Fruit fly (Drosophila melanogaster): ENCODE measurements around the gene OtopLa.

dm6 chrX:5695958-5696357, 47.7 kb upstream of the OtopLa start:
- no peak for TF ChIP-seq ttk (optimal IDR thresholded peaks at IDR 0.05)
- TF ChIP-seq psq (optimal IDR thresholded peaks at IDR 0.05), result no peak
- no peak for TF ChIP-seq h (optimal IDR thresholded peaks at IDR 0.05)
- no peak for TF ChIP-seq Myc (optimal IDR thresholded peaks at IDR 0.05)

Data from Kc167 (cell line).